Worm (Caenorhabditis elegans): ENCODE data around the gene dhrr-1.

DNA sequence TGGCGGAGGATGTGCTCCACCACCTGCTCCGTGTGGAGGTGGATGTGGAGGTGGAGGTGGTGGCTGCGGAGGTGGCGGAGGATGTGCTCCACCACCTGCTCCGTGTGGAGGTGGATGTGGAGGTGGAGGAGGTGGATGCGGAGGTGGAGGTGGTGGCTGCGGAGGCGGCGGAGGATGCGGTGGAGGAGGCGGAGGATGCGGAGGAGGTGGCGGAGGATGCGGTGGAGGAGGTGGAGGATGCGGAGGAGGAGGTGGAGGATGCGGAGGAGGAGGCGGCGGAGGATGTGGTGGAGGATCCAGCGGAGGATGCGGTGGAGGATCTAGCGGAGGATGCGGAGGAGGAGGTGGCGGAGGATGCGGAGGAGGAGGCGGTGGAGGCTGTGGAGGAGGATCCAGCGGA, 18.0 kb downstream of the dhrr-1 start:
- no peak for TF ChIP-seq sea-1 (GFP tag; conservative IDR thresholded peaks at IDR 0.05)
- no peak for TF ChIP-seq ama-1 (optimal IDR thresholded peaks at IDR 0.05)
- no peak for TF ChIP-seq F13C5.2 (tag; optimal IDR thresholded peaks at IDR 0.05)
- no peak for TF ChIP-seq flt-1 (GFP tag; IDR thresholded peaks at IDR 0.05)
- TF ChIP-seq hmbx-1 (tag; optimal IDR thresholded peaks at IDR 0.05): no peak
- TF ChIP-seq ceh-13 (GFP tag; optimal IDR thresholded peaks at IDR 0.05): no peak
- no peak for TF ChIP-seq scrt-1 (GFP tag; IDR thresholded peaks at IDR 0.05)
- no peak for TF ChIP-seq B0310.2 (tag; optimal IDR thresholded peaks at IDR 0.05)
- TF ChIP-seq hnd-1 (tag; optimal IDR thresholded peaks at IDR 0.05): no peak
- no peak for TF ChIP-seq tbx-37 (GFP tag; conservative IDR thresholded peaks at IDR 0.05)

Measured in whole organism, early embryonic.